Fruit fly (Drosophila melanogaster) whole organism, prepupa: ENCODE results near the gene CG32755.

Experiments
- CG10631 ChIP-seq: fragments of 200-800 bp; sonication (Bioruptor generic); optimal IDR thresholded peaks from 2 replicates; lab custom pipeline; 2016; ENCODE audit warnings: missing biosample characterization, missing genetic modification characterization
- CG8319 ChIP-seq: fragments of 200-800 bp; sonication (Bioruptor generic); optimal IDR thresholded peaks from 3 replicates; lab custom pipeline; 2016; ENCODE audit warnings: missing biosample characterization, missing genetic modification characterization
- topi ChIP-seq: fragments of 200-800 bp; sonication (Bioruptor generic); optimal IDR thresholded peaks from 3 replicates; lab custom pipeline; 2016; ENCODE audit warnings: missing biosample characterization, missing genetic modification characterization

- TF ChIP-seq topi (GFP tag; lab: Kevin White, UChicago), result peak; percentile 65
- TF ChIP-seq CG10631 (GFP tag; lab: Kevin White, UChicago), result peak; percentile 76
- peak; percentile 47 for TF ChIP-seq CG8319 (GFP tag; lab: Kevin White, UChicago)
These were observed 23.3 kb upstream of the CG32755 start for dm6 chrX:5926718-5927117.
